Worm (Caenorhabditis elegans) whole organism, L2 larva: ENCODE data around the gene hid-1.

Source experiments
- C34F6.9 ChIP-seq: fragments of 150-350 bp; optimal IDR thresholded peaks from 2 replicates; lab custom pipeline; 2014; ENCODE audit warnings: missing biosample characterization, missing genetic modification characterization
- F13H6.1 ChIP-seq: sonication (generic microtip); optimal IDR thresholded peaks from 2 replicates; lab custom pipeline; 2016; ENCODE audit warnings: missing genetic modification characterization, missing compliant biosample characterization
- R02D3.7 ChIP-seq: fragments of 150-350 bp; optimal IDR thresholded peaks from 2 replicates; lab custom pipeline; 2014; ENCODE audit warnings: missing biosample characterization, missing genetic modification characterization
- Y55F3AM.14 ChIP-seq: fragments of 200-800 bp; sonication (Bioruptor generic); optimal IDR thresholded peaks from 2 replicates; lab custom pipeline; 2018; ENCODE audit warnings: mild to moderate bottlenecking, missing genetic modification characterization, missing compliant biosample characterization
- ZK546.5 ChIP-seq: sonication (generic microtip); optimal IDR thresholded peaks from 2 replicates; lab custom pipeline; 2017; ENCODE audit warnings: missing biosample characterization, missing genetic modification characterization
- alr-1 ChIP-seq: fragments of 150-350 bp; optimal IDR thresholded peaks from 2 replicates; lab custom pipeline; 2014; ENCODE audit warnings: missing biosample characterization, missing genetic modification characterization
- aly-2 ChIP-seq: fragments of 150-350 bp; optimal IDR thresholded peaks from 2 replicates; lab custom pipeline; 2014; ENCODE audit warnings: missing biosample characterization, missing genetic modification characterization
- ama-1 ChIP-seq: fragments of 150-350 bp; optimal IDR thresholded peaks from 2 replicates; lab custom pipeline; 2018; ENCODE audit warnings: inconsistent platforms
- blmp-1 ChIP-seq: sonication (generic microtip); optimal IDR thresholded peaks from 2 replicates; lab custom pipeline; 2017; ENCODE audit warnings: missing genetic modification characterization, mild to moderate bottlenecking, missing compliant biosample characterization, antibody characterized with exemption, moderate library complexity; ENCODE audit not compliant: insufficient read depth
- ceh-16 ChIP-seq: fragments of 150-350 bp; optimal IDR thresholded peaks from 2 replicates; lab custom pipeline; 2014; ENCODE audit warnings: missing biosample characterization, missing genetic modification characterization
- ceh-82 ChIP-seq: fragments of 150-350 bp; optimal IDR thresholded peaks from 2 replicates; lab custom pipeline; 2014; ENCODE audit warnings: missing biosample characterization, missing genetic modification characterization
- crh-2 ChIP-seq: sonication (generic microtip); optimal IDR thresholded peaks from 2 replicates; lab custom pipeline; 2017; ENCODE audit warnings: missing biosample characterization, missing genetic modification characterization
- dmd-4 ChIP-seq: sonication (generic microtip); optimal IDR thresholded peaks from 2 replicates; lab custom pipeline; 2017; ENCODE audit warnings: missing biosample characterization, missing genetic modification characterization
- egl-27 ChIP-seq: sonication (generic microtip); optimal IDR thresholded peaks from 3 replicates; lab custom pipeline; 2017; ENCODE audit warnings: missing biosample characterization, missing genetic modification reagents, missing genetic modification characterization
- elt-1 ChIP-seq: fragments of 150-350 bp; optimal IDR thresholded peaks from 2 replicates; lab custom pipeline; 2014; ENCODE audit warnings: missing biosample characterization, missing genetic modification characterization
- elt-3 ChIP-seq: sonication (generic microtip); optimal IDR thresholded peaks from 2 replicates; lab custom pipeline; 2017; ENCODE audit warnings: missing biosample characterization, missing genetic modification characterization
- fos-1 ChIP-seq: fragments of 150-350 bp; optimal IDR thresholded peaks from 2 replicates; lab custom pipeline; 2014; ENCODE audit warnings: missing biosample characterization, missing genetic modification characterization
- gmeb-1 ChIP-seq: fragments of 150-350 bp; optimal IDR thresholded peaks from 2 replicates; lab custom pipeline; 2014; ENCODE audit warnings: missing biosample characterization, missing genetic modification characterization
- lin-11 ChIP-seq: fragments of 150-350 bp; sonication (generic microtip); optimal IDR thresholded peaks from 2 replicates; lab custom pipeline; 2014; ENCODE audit warnings: missing biosample characterization, missing genetic modification characterization, inconsistent platforms, mixed read lengths
- lin-13 ChIP-seq: fragments of 150-350 bp; optimal IDR thresholded peaks from 2 replicates; lab custom pipeline; 2014; ENCODE audit warnings: missing biosample characterization, missing genetic modification reagents, missing genetic modification characterization
- lin-39 ChIP-seq: fragments of 150-350 bp; optimal IDR thresholded peaks from 2 replicates; lab custom pipeline; 2014; ENCODE audit warnings: missing biosample characterization, missing genetic modification reagents, missing genetic modification characterization
- lsy-2 ChIP-seq, 2 experiments: fragments of 150-350 bp in 1 of 2; sonication (generic microtip) in 1 of 2; optimal IDR thresholded peaks; 2 replicates each; lab custom pipeline; 2014 to 2017; ENCODE audit warnings: missing biosample characterization in 2 of 2, missing genetic modification characterization in 2 of 2
- mab-5 ChIP-seq: fragments of 150-350 bp; optimal IDR thresholded peaks from 2 replicates; lab custom pipeline; 2014; ENCODE audit warnings: missing biosample characterization, missing genetic modification characterization
- mbf-1 ChIP-seq: sonication (generic microtip); optimal IDR thresholded peaks from 2 replicates; lab custom pipeline; 2017; ENCODE audit warnings: missing biosample characterization, missing genetic modification characterization
- mdl-1 ChIP-seq, 2 experiments: fragments of 150-350 bp in 1 of 2; sonication (generic microtip) in 1 of 2; optimal IDR thresholded peaks; 2 replicates each; lab custom pipeline; 2017; ENCODE audit warnings: missing biosample characterization in 2 of 2, missing genetic modification characterization in 2 of 2
- nhr-10 ChIP-seq: sonication (generic microtip); optimal IDR thresholded peaks from 2 replicates; lab custom pipeline; 2017; ENCODE audit warnings: missing biosample characterization, missing genetic modification characterization
- nhr-11 ChIP-seq: fragments of 150-350 bp; optimal IDR thresholded peaks from 2 replicates; lab custom pipeline; 2014; ENCODE audit warnings: missing biosample characterization, missing genetic modification characterization
- nhr-12 ChIP-seq: fragments of 150-350 bp; optimal IDR thresholded peaks from 2 replicates; lab custom pipeline; 2014; ENCODE audit warnings: missing biosample characterization, missing genetic modification characterization
- nhr-129 ChIP-seq: fragments of 150-350 bp; optimal IDR thresholded peaks from 2 replicates; lab custom pipeline; 2014; ENCODE audit warnings: missing biosample characterization, missing genetic modification characterization
- nhr-21 ChIP-seq: fragments of 150-350 bp; optimal IDR thresholded peaks from 2 replicates; lab custom pipeline; 2014; ENCODE audit warnings: missing biosample characterization, missing genetic modification characterization
- nhr-23 ChIP-seq: fragments of 150-350 bp; optimal IDR thresholded peaks from 2 replicates; lab custom pipeline; 2014; ENCODE audit warnings: missing biosample characterization, missing genetic modification reagents, missing genetic modification characterization
- nhr-237 ChIP-seq: fragments of 150-350 bp; optimal IDR thresholded peaks from 2 replicates; lab custom pipeline; 2014; ENCODE audit warnings: missing biosample characterization, missing genetic modification characterization
- nhr-25 ChIP-seq: fragments of 150-350 bp; sonication (generic microtip); optimal IDR thresholded peaks from 3 replicates; lab custom pipeline; 2014; ENCODE audit warnings: missing biosample characterization, missing genetic modification characterization
- nhr-6 ChIP-seq: fragments of 150-350 bp; optimal IDR thresholded peaks from 2 replicates; lab custom pipeline; 2014; ENCODE audit warnings: missing biosample characterization, missing genetic modification characterization
- nhr-77 ChIP-seq: fragments of 150-350 bp; optimal IDR thresholded peaks from 2 replicates; lab custom pipeline; 2014; ENCODE audit warnings: missing biosample characterization, missing genetic modification characterization
- peb-1 ChIP-seq: fragments of 150-350 bp; optimal IDR thresholded peaks from 2 replicates; lab custom pipeline; 2014; ENCODE audit warnings: missing biosample characterization, missing genetic modification characterization
- sem-4 ChIP-seq: fragments of 150-350 bp; optimal IDR thresholded peaks from 2 replicates; lab custom pipeline; 2014; ENCODE audit warnings: missing biosample characterization, missing genetic modification reagents, missing genetic modification characterization
- skn-1 ChIP-seq: sonication (generic microtip); optimal IDR thresholded peaks from 2 replicates; lab custom pipeline; 2017; ENCODE audit warnings: missing biosample characterization, missing genetic modification characterization
- sma-3 ChIP-seq: sonication (generic microtip); optimal IDR thresholded peaks from 2 replicates; lab custom pipeline; 2016; ENCODE audit warnings: missing genetic modification reagents, missing genetic modification characterization, missing compliant biosample characterization
- sma-9 ChIP-seq, 2 experiments: fragments of 150-350 bp in 1 of 2; sonication (generic microtip) in 1 of 2; optimal IDR thresholded peaks; 2 replicates each; lab custom pipeline; 2014 to 2016; ENCODE audit warnings: missing genetic modification characterization in 2 of 2, mild to moderate bottlenecking in 1 of 2, missing biosample characterization in 1 of 2, missing compliant biosample characterization in 1 of 2, missing genetic modification reagents in 1 of 2, moderate library complexity in 1 of 2
- snpc-4 ChIP-seq: fragments of 150-350 bp; optimal IDR thresholded peaks from 2 replicates; lab custom pipeline; 2014; ENCODE audit warnings: missing biosample characterization, missing genetic modification characterization
- unc-39 ChIP-seq: fragments of 150-350 bp; optimal IDR thresholded peaks from 2 replicates; lab custom pipeline; 2014; ENCODE audit warnings: missing biosample characterization, missing genetic modification characterization
- unc-55 ChIP-seq: fragments of 150-350 bp; sonication (generic microtip); optimal IDR thresholded peaks from 3 replicates; lab custom pipeline; 2014; ENCODE audit warnings: missing biosample characterization, missing genetic modification reagents, missing genetic modification characterization
- unc-62 ChIP-seq: fragments of 150-350 bp; optimal IDR thresholded peaks from 2 replicates; lab custom pipeline; 2014; ENCODE audit warnings: missing biosample characterization, missing genetic modification reagents, missing genetic modification characterization
- zag-1 ChIP-seq: fragments of 150-350 bp; optimal IDR thresholded peaks from 2 replicates; lab custom pipeline; 2014; ENCODE audit warnings: missing biosample characterization, missing genetic modification characterization
- ztf-1 ChIP-seq: fragments of 200-800 bp; sonication (Bioruptor generic); conservative IDR thresholded peaks from 2 replicates; pipeline ENCODE4 v1.3.6; 2022; ENCODE audit warnings: missing genetic modification characterization, missing compliant biosample characterization
- ztf-11 ChIP-seq: sonication (generic microtip); optimal IDR thresholded peaks from 2 replicates; lab custom pipeline; 2017; ENCODE audit warnings: missing biosample characterization, missing genetic modification characterization
- ztf-4 ChIP-seq: fragments of 150-350 bp; optimal IDR thresholded peaks from 2 replicates; lab custom pipeline; 2014; ENCODE audit warnings: missing biosample characterization, missing genetic modification characterization

Gene hid-1

DNA sequence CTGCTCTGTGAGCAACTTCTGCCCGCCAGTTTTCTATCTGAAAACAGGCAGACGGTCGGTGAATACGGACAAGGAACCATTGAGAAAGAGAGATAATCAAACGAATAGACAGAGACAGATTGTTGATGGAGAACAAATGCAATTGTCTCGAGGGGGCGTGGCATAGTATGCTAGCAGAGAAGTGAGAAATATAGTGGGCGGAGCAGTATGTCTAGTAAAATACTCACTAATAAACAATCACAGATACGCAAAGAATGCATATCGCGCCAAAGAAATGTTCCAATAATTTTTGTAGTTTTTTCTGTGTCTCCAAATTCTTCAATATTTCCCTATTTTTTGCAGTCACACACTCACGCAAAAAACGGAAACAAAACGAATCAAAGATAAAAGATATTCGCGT is 43.5 kb downstream of the hid-1 start, which contains the start of gene tbc-12:
Gene tbc-12 (minus strand): TSS at position 101 of the 400 bp plus-strand sequence.
- TF ChIP-seq nhr-23 (tag; lab: Kevin White, UChicago) (no peak), mdl-1 (tag; optimal IDR thresholded peaks at IDR 0.05; lab: Kevin White, UChicago) (no peak), sma-9 (GFP tag; optimal IDR thresholded peaks at IDR 0.05; lab: Kevin White, UChicago) (no peak), sma-9 (tag; optimal IDR thresholded peaks at IDR 0.05; lab: Kevin White, UChicago) (no peak), ztf-4 (tag; lab: Kevin White, UChicago) (no peak), ztf-1 (GFP tag; lab: Robert Waterston, UW) (no peak), dmd-4 (no peak), lin-39 (no peak), sma-3 (GFP tag; lab: Kevin White, UChicago) (no peak), mbf-1 (tag; lab: Kevin White, UChicago) (no peak), unc-62 (GFP tag; lab: Kevin White, UChicago) (no peak), crh-2 (tag; lab: Kevin White, UChicago) (no peak), R02D3.7 (tag; lab: Kevin White, UChicago) (no peak), skn-1 (tag; lab: Kevin White, UChicago) (no peak), lin-11 (tag; lab: Kevin White, UChicago) (no peak), zag-1 (no peak), ama-1 (lab: Kevin White, UChicago) (no peak), mab-5 (tag; lab: Kevin White, UChicago) (no peak), gmeb-1 (tag; lab: Kevin White, UChicago) (no peak)

DNA sequence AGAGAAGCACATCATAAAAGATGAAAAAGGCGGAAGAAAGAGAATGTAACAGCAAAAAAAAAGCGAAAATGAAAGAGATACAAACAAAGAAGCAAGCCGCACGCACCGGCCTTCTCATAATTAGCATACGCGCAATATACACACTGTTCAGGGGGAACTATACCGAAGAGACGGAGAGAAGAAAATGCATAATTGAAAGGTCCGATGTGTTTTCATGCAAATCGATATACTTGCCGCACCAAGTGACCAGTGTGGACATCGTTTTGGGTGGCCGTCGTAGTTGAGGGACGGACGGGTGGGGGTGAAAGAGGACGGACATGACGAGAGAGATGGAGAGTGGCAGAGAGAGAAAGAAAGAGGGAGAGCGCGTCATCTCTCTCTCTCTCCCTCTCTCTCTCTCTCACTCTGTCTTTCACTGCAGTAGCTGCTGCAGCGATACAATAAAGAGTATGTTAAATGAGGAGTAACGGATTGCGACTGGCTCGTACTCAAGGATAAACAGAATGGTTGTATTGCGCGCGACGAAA is 47.5 kb downstream of the hid-1 start:
- TF ChIP-seq nhr-21 (tag; lab: Kevin White, UChicago) (peak; percentile 29), nhr-12 (tag; lab: Kevin White, UChicago) (no peak), unc-62 (GFP tag; lab: Kevin White, UChicago) (no peak), elt-1 (tag; lab: Kevin White, UChicago) (no peak), ztf-4 (tag; lab: Kevin White, UChicago) (no peak), nhr-237 (tag; lab: Kevin White, UChicago) (no peak), mbf-1 (tag; lab: Kevin White, UChicago) (no peak), mdl-1 (tag; optimal IDR thresholded peaks at IDR 0.05; lab: Kevin White, UChicago) (peak in 1 of 2 experiments; percentile 73), F13H6.1 (peak; percentile 97), lin-39 (peak; percentile 39), unc-39 (tag; lab: Kevin White, UChicago) (no peak), sma-3 (GFP tag; lab: Kevin White, UChicago) (peak; percentile 57), ZK546.5 (tag; lab: Kevin White, UChicago) (no peak), nhr-25 (tag; lab: Kevin White, UChicago) (peak; percentile 80), ztf-1 (GFP tag; lab: Robert Waterston, UW) (no peak), lin-11 (tag; lab: Kevin White, UChicago) (peak; percentile 30), C34F6.9 (tag; lab: Kevin White, UChicago) (peak; percentile 92), ceh-82 (tag; lab: Kevin White, UChicago) (peak; percentile 59), sma-9 (GFP tag; optimal IDR thresholded peaks at IDR 0.05; lab: Kevin White, UChicago) (peak; percentile 94), sma-9 (tag; optimal IDR thresholded peaks at IDR 0.05; lab: Kevin White, UChicago) (no peak), ceh-16 (tag; lab: Kevin White, UChicago) (peak; percentile 78), unc-55 (peak; percentile 92), peb-1 (no peak), aly-2 (tag; lab: Kevin White, UChicago) (no peak), zag-1 (peak; percentile 94), mab-5 (tag; lab: Kevin White, UChicago) (peak; percentile 80), ztf-11 (tag; lab: Kevin White, UChicago) (no peak), elt-3 (no peak), ama-1 (lab: Kevin White, UChicago) (no peak), nhr-6 (peak; percentile 88), Y55F3AM.14 (GFP tag; lab: Kevin White, UChicago) (peak; percentile 65), R02D3.7 (tag; lab: Kevin White, UChicago) (no peak), nhr-23 (tag; lab: Kevin White, UChicago) (no peak), snpc-4 (tag; lab: Kevin White, UChicago) (peak; percentile 72), nhr-10 (no peak), nhr-11 (tag; lab: Kevin White, UChicago) (no peak), skn-1 (tag; lab: Kevin White, UChicago) (no peak), blmp-1 (tag; lab: Kevin White, UChicago) (peak; percentile 73), lsy-2 (tag; optimal IDR thresholded peaks at IDR 0.05; lab: Kevin White, UChicago) (peak; percentile 43 to 85), alr-1 (no peak), egl-27 (tag; lab: Kevin White, UChicago) (peak; percentile 75), nhr-77 (no peak), gmeb-1 (tag; lab: Kevin White, UChicago) (peak; percentile 25), sem-4 (tag; lab: Kevin White, UChicago) (peak; percentile 92), lin-13 (GFP tag; lab: Kevin White, UChicago) (peak; percentile 75), fos-1 (tag; lab: Kevin White, UChicago) (peak; percentile 52), dmd-4 (no peak), nhr-129 (tag; lab: Kevin White, UChicago) (peak; percentile 97), crh-2 (tag; lab: Kevin White, UChicago) (peak; percentile 79)
- TF ChIP-seq, all 48 proteins: peak for 26
